Worm (Caenorhabditis elegans): ENCODE results near the gene uvs-1.

Gene uvs-1

DNA sequence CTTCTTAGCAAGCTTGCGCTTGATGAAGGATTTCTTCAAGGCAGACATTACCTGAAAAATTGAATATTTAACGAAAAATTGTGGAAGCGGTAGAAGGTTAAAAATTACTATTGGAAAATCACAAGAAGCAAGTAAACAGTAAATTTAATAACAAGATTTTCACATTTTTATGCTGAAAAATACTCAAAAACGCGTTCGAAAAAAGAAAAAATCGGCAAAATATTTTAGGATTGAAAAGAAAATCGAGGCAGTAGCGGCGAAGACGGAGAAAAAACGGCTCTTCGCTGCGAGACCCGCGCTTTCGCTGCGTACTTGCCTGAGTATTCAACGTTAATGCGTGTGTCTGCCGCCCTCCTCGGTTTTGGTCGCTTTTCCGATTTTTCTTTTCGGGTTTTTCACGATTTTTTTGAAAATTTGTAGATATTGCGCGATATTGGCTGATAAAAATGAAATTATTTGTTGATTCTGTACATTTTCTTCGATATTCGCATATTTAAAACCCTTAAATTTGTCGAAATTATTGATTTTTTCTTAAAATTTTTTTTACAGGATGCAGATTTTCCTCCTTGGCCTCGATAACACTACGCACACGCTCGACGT, 27.9 kb downstream of the uvs-1 start, which contains the start of the genes rpl-39 and rps-30 (continued):
- TF ChIP-seq ceh-19 (GFP tag; optimal IDR thresholded peaks at IDR 0.05) (no peak), elt-2 (tag; optimal IDR thresholded peaks at IDR 0.05) (peak; percentile 46), npax-4 (tag; optimal IDR thresholded peaks at IDR 0.05) (no peak), ceh-31 (tag; optimal IDR thresholded peaks at IDR 0.05) (peak; percentile 60), unc-3 (GFP tag; conservative IDR thresholded peaks at IDR 0.05) (no peak), unc-3 (tag; optimal IDR thresholded peaks at IDR 0.05) (peak; percentile 46), ref-2 (tag; optimal IDR thresholded peaks at IDR 0.05) (peak; percentile 13), ceh-6 (GFP tag; optimal IDR thresholded peaks at IDR 0.05) (no peak), pros-1 (tag; optimal IDR thresholded peaks at IDR 0.05) (peak; percentile 53), hlh-8 (tag; optimal IDR thresholded peaks at IDR 0.05) (no peak), dve-1 (tag; optimal IDR thresholded peaks at IDR 0.05) (peak; percentile 68), fkh-6 (tag; optimal IDR thresholded peaks at IDR 0.05) (no peak), zip-5 (tag; optimal IDR thresholded peaks at IDR 0.05) (no peak), ztf-16 (tag; optimal IDR thresholded peaks at IDR 0.05) (peak; percentile 28), nhr-11 (tag; optimal IDR thresholded peaks at IDR 0.05) (no peak), nfya-1 (tag; optimal IDR thresholded peaks at IDR 0.05) (peak; percentile 83)

- TF ChIP-seq ceh-9 (tag; optimal IDR thresholded peaks at IDR 0.05) (no peak), ceh-19 (GFP tag; optimal IDR thresholded peaks at IDR 0.05) (no peak), che-1 (tag; optimal IDR thresholded peaks at IDR 0.05) (no peak), rnt-1 (tag; optimal IDR thresholded peaks at IDR 0.05) (no peak), nhr-232 (tag; optimal IDR thresholded peaks at IDR 0.05) (no peak), K02D7.2 (tag; optimal IDR thresholded peaks at IDR 0.05) (no peak), pat-9 (tag; optimal IDR thresholded peaks at IDR 0.05) (no peak), ttx-3 (tag; optimal IDR thresholded peaks at IDR 0.05) (no peak), C38D4.7 (GFP tag; optimal IDR thresholded peaks at IDR 0.05) (no peak), dve-1 (tag; optimal IDR thresholded peaks at IDR 0.05) (no peak), nhr-11 (tag; optimal IDR thresholded peaks at IDR 0.05) (no peak), pqm-1 (tag; optimal IDR thresholded peaks at IDR 0.05) (no peak), ahr-1 (tag; optimal IDR thresholded peaks at IDR 0.05) (no peak), sdc-2 (tag; optimal IDR thresholded peaks at IDR 0.05) (no peak), tbx-7 (tag; optimal IDR thresholded peaks at IDR 0.05) (no peak), C08G9.2 (tag; optimal IDR thresholded peaks at IDR 0.05) (no peak)
Observed at ce11 chrV:7775226-7775625, 28.8 kb downstream of the uvs-1 start.

DNA sequence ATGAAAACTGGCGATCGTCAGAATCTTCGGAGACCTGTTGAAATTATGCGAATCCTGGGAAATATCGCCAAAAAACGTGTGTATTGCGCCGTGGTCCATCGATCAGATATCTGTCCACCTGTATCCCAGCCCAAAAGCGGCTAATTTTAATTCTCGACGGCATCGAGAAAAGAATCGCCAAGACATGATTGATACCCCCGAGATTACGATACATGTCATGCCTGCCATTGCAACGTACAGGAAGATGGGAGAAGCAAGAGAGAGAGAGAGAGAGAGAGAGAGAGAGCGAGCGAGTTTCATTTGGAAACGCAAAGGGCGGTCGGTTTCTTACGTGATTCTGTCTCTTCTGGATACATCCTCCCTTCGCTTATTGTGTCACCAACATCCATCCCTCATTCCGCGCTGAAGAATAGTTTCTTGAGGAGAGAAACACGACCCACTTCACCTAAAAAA, 29.8 kb downstream of the uvs-1 start, which contains the start of gene grl-10:
grl-10 (plus strand) TSS at position 403 of the 453 bp plus-strand sequence.
- TF ChIP-seq pha-4 (tag; optimal IDR thresholded peaks at IDR 0.05) (no peak), pros-1 (tag; optimal IDR thresholded peaks at IDR 0.05) (no peak), ref-2 (tag; optimal IDR thresholded peaks at IDR 0.05) (peak; percentile 8), che-1 (tag; optimal IDR thresholded peaks at IDR 0.05) (no peak), Y22D7AL.16 (tag; optimal IDR thresholded peaks at IDR 0.05) (no peak), syd-9 (tag; optimal IDR thresholded peaks at IDR 0.05) (no peak), mec-3 (tag; optimal IDR thresholded peaks at IDR 0.05; ENCODE audit: borderline replicate concordance) (peak; percentile 15), ceh-18 (tag; optimal IDR thresholded peaks at IDR 0.05) (no peak), unc-86 (tag; optimal IDR thresholded peaks at IDR 0.05) (no peak), K09A11.1 (tag; optimal IDR thresholded peaks at IDR 0.05; ENCODE audit: insufficient read depth) (no peak), ceh-48 (tag; optimal IDR thresholded peaks at IDR 0.05) (no peak), pag-3 (tag; optimal IDR thresholded peaks at IDR 0.05; ENCODE audit: borderline replicate concordance) (no peak), fkh-6 (tag; optimal IDR thresholded peaks at IDR 0.05) (no peak), madf-2 (tag; optimal IDR thresholded peaks at IDR 0.05) (no peak), fax-1 (tag; optimal IDR thresholded peaks at IDR 0.05) (no peak), npax-4 (tag; optimal IDR thresholded peaks at IDR 0.05) (no peak), ets-4 (tag; optimal IDR thresholded peaks at IDR 0.05) (no peak), ama-1 (optimal IDR thresholded peaks at IDR 0.05) (no peak)
